Fruit fly (Drosophila melanogaster) whole organism, prepupa: ENCODE data around the gene CG8326.
A peak's percentile ranks its signal among the peaks of the same experiment; 100 is the strongest.

ENCODE experiments used
- CG10631 ChIP-seq: fragments of 200-800 bp; sonication (Bioruptor generic); optimal IDR thresholded peaks from 2 replicates; lab custom pipeline; 2016; ENCODE audit warnings: missing biosample characterization, missing genetic modification characterization
- CG10669 ChIP-seq: fragments of 200-800 bp; sonication (Bioruptor generic); optimal IDR thresholded peaks from 3 replicates; lab custom pipeline; 2018; ENCODE audit warnings: missing biosample characterization, mild to moderate bottlenecking, missing genetic modification characterization, moderate library complexity
- CG11294 ChIP-seq: fragments of 200-800 bp; sonication (Bioruptor generic); IDR thresholded peaks from 2 replicates; pipeline ENCODE4 v1.3.6; 2022; ENCODE audit warnings: missing biosample characterization, missing genetic modification characterization
- CG11902 ChIP-seq: fragments of 200-800 bp; sonication (Bioruptor generic); optimal IDR thresholded peaks from 3 replicates; lab custom pipeline; 2016; ENCODE audit warnings: missing biosample characterization, missing genetic modification characterization
- CG1621 ChIP-seq: fragments of 200-800 bp; sonication (Bioruptor generic); optimal IDR thresholded peaks from 3 replicates; lab custom pipeline; 2018; ENCODE audit warnings: missing biosample characterization, mild to moderate bottlenecking, missing genetic modification characterization
- CG16779 ChIP-seq: fragments of 200-800 bp; sonication (Bioruptor generic); optimal IDR thresholded peaks from 3 replicates; lab custom pipeline; 2017; ENCODE audit warnings: missing biosample characterization, mild to moderate bottlenecking, missing genetic modification characterization
- CG3032 ChIP-seq: fragments of 200-800 bp; optimal IDR thresholded peaks from 2 replicates; lab custom pipeline; 2019; ENCODE audit warnings: missing biosample characterization, mild to moderate bottlenecking, missing genetic modification characterization, moderate library complexity
- CG31627 ChIP-seq: fragments of 200-800 bp; sonication (Bioruptor generic); optimal IDR thresholded peaks from 3 replicates; lab custom pipeline; 2016; ENCODE audit warnings: missing biosample characterization, missing genetic modification characterization
- CG34406 ChIP-seq: fragments of 200-800 bp; sonication (Bioruptor generic); optimal IDR thresholded peaks from 3 replicates; lab custom pipeline; 2016; ENCODE audit warnings: missing biosample characterization, missing genetic modification characterization
- CG4318 ChIP-seq: fragments of 200-800 bp; sonication (Bioruptor generic); optimal IDR thresholded peaks from 3 replicates; lab custom pipeline; 2017; ENCODE audit warnings: missing biosample characterization, mild to moderate bottlenecking, missing genetic modification characterization
- CG6163 ChIP-seq: fragments of 200-800 bp; sonication (Bioruptor generic); IDR thresholded peaks from 3 replicates; pipeline ENCODE4 v1.3.6; 2022; ENCODE audit warnings: missing biosample characterization, missing genetic modification characterization
- CG6276 ChIP-seq: fragments of 200-800 bp; sonication (Bioruptor generic); optimal IDR thresholded peaks from 2 replicates; lab custom pipeline; 2017; ENCODE audit warnings: missing biosample characterization, mild to moderate bottlenecking, missing genetic modification characterization
- CG6792 ChIP-seq: fragments of 200-800 bp; sonication (Bioruptor generic); optimal IDR thresholded peaks from 3 replicates; lab custom pipeline; 2016; ENCODE audit warnings: missing biosample characterization, missing genetic modification characterization
- CG6808 ChIP-seq: fragments of 200-800 bp; sonication (Bioruptor generic); optimal IDR thresholded peaks from 3 replicates; lab custom pipeline; 2017; ENCODE audit warnings: missing biosample characterization, missing genetic modification characterization, mild to moderate bottlenecking, moderate library complexity, missing genetic modification reagents
- CG6854 ChIP-seq: fragments of 200-800 bp; sonication (Bioruptor generic); optimal IDR thresholded peaks from 2 replicates; lab custom pipeline; 2017; ENCODE audit warnings: missing biosample characterization, mild to moderate bottlenecking, missing genetic modification characterization
- CG7368 ChIP-seq: fragments of 200-800 bp; sonication (Bioruptor generic); optimal IDR thresholded peaks from 3 replicates; lab custom pipeline; 2016; ENCODE audit warnings: missing biosample characterization, missing genetic modification characterization
- CG8319 ChIP-seq: fragments of 200-800 bp; sonication (Bioruptor generic); optimal IDR thresholded peaks from 3 replicates; lab custom pipeline; 2016; ENCODE audit warnings: missing biosample characterization, missing genetic modification characterization
- CG8632 ChIP-seq: fragments of 200-800 bp; sonication (Bioruptor generic); optimal IDR thresholded peaks from 3 replicates; lab custom pipeline; 2016; ENCODE audit warnings: missing biosample characterization, missing genetic modification characterization
- CG9139 ChIP-seq: fragments of 200-800 bp; sonication (Bioruptor generic); optimal IDR thresholded peaks from 3 replicates; lab custom pipeline; 2017; ENCODE audit warnings: missing biosample characterization, mild to moderate bottlenecking, missing genetic modification characterization
- Eip78C ChIP-seq: fragments of 200-800 bp; sonication (Bioruptor generic); peaks from one replicate; lab custom pipeline; 2016; ENCODE audit warnings: missing biosample characterization, missing genetic modification characterization
- Ets96B ChIP-seq: fragments of 200-800 bp; optimal IDR thresholded peaks from 2 replicates; lab custom pipeline; 2019; ENCODE audit warnings: missing biosample characterization, mild to moderate bottlenecking, missing genetic modification characterization, moderate library complexity
- Hr38 ChIP-seq: sonication (Bioruptor generic); optimal IDR thresholded peaks from 2 replicates; lab custom pipeline; 2016; ENCODE audit warnings: missing biosample characterization, missing genetic modification characterization
- Hr4 ChIP-seq: fragments of 200-800 bp; sonication (Bioruptor generic); optimal IDR thresholded peaks from 3 replicates; lab custom pipeline; 2016; ENCODE audit warnings: missing biosample characterization, missing genetic modification characterization
- Lpt ChIP-seq: fragments of 200-800 bp; sonication (Bioruptor generic); optimal IDR thresholded peaks from 3 replicates; lab custom pipeline; 2016; ENCODE audit warnings: missing biosample characterization, missing genetic modification characterization
- Met ChIP-seq: fragments of 200-800 bp; sonication (Bioruptor generic); optimal IDR thresholded peaks from 3 replicates; lab custom pipeline; 2016; ENCODE audit warnings: missing biosample characterization, missing genetic modification characterization
- Smox ChIP-seq: fragments of 200-800 bp; sonication (Bioruptor generic); optimal IDR thresholded peaks from 3 replicates; lab custom pipeline; 2016; ENCODE audit warnings: missing biosample characterization, missing genetic modification characterization
- Sox102F ChIP-seq: fragments of 200-800 bp; sonication (Bioruptor generic); optimal IDR thresholded peaks from 2 replicates; lab custom pipeline; 2016; ENCODE audit warnings: missing biosample characterization, mild to moderate bottlenecking, missing genetic modification characterization
- Sox14 ChIP-seq: fragments of 200-800 bp; sonication (Bioruptor generic); optimal IDR thresholded peaks from 3 replicates; lab custom pipeline; 2016; ENCODE audit warnings: missing biosample characterization, missing genetic modification characterization
- Sox15 ChIP-seq: fragments of 200-800 bp; sonication (Bioruptor generic); optimal IDR thresholded peaks from 3 replicates; lab custom pipeline; 2016; ENCODE audit warnings: missing biosample characterization, missing genetic modification characterization
- achi ChIP-seq: fragments of 200-800 bp; sonication (Bioruptor generic); optimal IDR thresholded peaks from 3 replicates; lab custom pipeline; 2016; ENCODE audit warnings: missing biosample characterization, missing genetic modification characterization
- acj6 ChIP-seq: fragments of 200-800 bp; sonication (Bioruptor generic); optimal IDR thresholded peaks from 3 replicates; lab custom pipeline; 2016; ENCODE audit warnings: missing biosample characterization, missing genetic modification characterization
- cyc ChIP-seq: fragments of 200-800 bp; sonication (Bioruptor generic); optimal IDR thresholded peaks from 3 replicates; lab custom pipeline; 2016; ENCODE audit warnings: missing biosample characterization, missing genetic modification characterization
- dac ChIP-seq: fragments of 200-800 bp; sonication (Bioruptor generic); optimal IDR thresholded peaks from 2 replicates; lab custom pipeline; 2017; ENCODE audit warnings: missing biosample characterization, mild to moderate bottlenecking, missing genetic modification characterization
- eg ChIP-seq: fragments of 200-800 bp; sonication (Bioruptor generic); IDR thresholded peaks from 3 replicates; pipeline ENCODE4 v1.3.6; 2022; ENCODE audit warnings: missing biosample characterization, missing genetic modification characterization
- esn ChIP-seq: fragments of 200-800 bp; sonication (Bioruptor generic); optimal IDR thresholded peaks from 2 replicates; lab custom pipeline; 2016; ENCODE audit warnings: missing biosample characterization, mild to moderate bottlenecking, missing genetic modification characterization, moderate library complexity
- fd59A ChIP-seq: fragments of 200-800 bp; sonication (Bioruptor generic); optimal IDR thresholded peaks from 2 replicates; lab custom pipeline; 2017; ENCODE audit warnings: missing biosample characterization, mild to moderate bottlenecking, missing genetic modification characterization, missing genetic modification reagents
- fd85E ChIP-seq: fragments of 200-800 bp; sonication (Bioruptor generic); optimal IDR thresholded peaks from 3 replicates; lab custom pipeline; 2016; ENCODE audit warnings: missing biosample characterization, missing genetic modification characterization
- fkh ChIP-seq: fragments of 200-800 bp; sonication (Bioruptor generic); optimal IDR thresholded peaks from 3 replicates; lab custom pipeline; 2017; ENCODE audit warnings: missing biosample characterization, mild to moderate bottlenecking, missing genetic modification characterization, moderate library complexity
- lz ChIP-seq: fragments of 200-800 bp; sonication (Bioruptor generic); optimal IDR thresholded peaks from 3 replicates; lab custom pipeline; 2016; ENCODE audit warnings: missing biosample characterization, missing genetic modification characterization
- net ChIP-seq: fragments of 200-800 bp; sonication (Bioruptor generic); optimal IDR thresholded peaks from 3 replicates; lab custom pipeline; 2016; ENCODE audit warnings: missing biosample characterization, missing genetic modification characterization
- pdm3 ChIP-seq: fragments of 200-800 bp; sonication (Bioruptor generic); optimal IDR thresholded peaks from 3 replicates; lab custom pipeline; 2016; ENCODE audit warnings: missing biosample characterization, missing genetic modification characterization
- salr ChIP-seq, 2 experiments: fragments of 200-800 bp; sonication (Bioruptor generic); optimal IDR thresholded peaks; 3 replicates each; lab custom pipeline; 2016 to 2018; ENCODE audit warnings: missing biosample characterization in 2 of 2, missing genetic modification characterization in 2 of 2, mild to moderate bottlenecking in 1 of 2
- ss ChIP-seq, 2 experiments: fragments of 200-800 bp; sonication (Bioruptor generic); optimal IDR thresholded peaks; 2 replicates in 1 of 2; 3 replicates in 1 of 2; lab custom pipeline; 2017 to 2018; ENCODE audit warnings: mild to moderate bottlenecking in 2 of 2, missing biosample characterization in 2 of 2, missing genetic modification characterization in 2 of 2, moderate library complexity in 1 of 2
- svp ChIP-seq: fragments of 200-800 bp; sonication (Bioruptor generic); peaks from one replicate; lab custom pipeline; 2016; ENCODE audit warnings: missing biosample characterization, missing genetic modification characterization
- vri ChIP-seq: fragments of 200-800 bp; sonication (Bioruptor generic); optimal IDR thresholded peaks from 3 replicates; lab custom pipeline; 2016; ENCODE audit warnings: missing biosample characterization, mild to moderate bottlenecking, missing genetic modification characterization

Gene CG8326

DNA sequence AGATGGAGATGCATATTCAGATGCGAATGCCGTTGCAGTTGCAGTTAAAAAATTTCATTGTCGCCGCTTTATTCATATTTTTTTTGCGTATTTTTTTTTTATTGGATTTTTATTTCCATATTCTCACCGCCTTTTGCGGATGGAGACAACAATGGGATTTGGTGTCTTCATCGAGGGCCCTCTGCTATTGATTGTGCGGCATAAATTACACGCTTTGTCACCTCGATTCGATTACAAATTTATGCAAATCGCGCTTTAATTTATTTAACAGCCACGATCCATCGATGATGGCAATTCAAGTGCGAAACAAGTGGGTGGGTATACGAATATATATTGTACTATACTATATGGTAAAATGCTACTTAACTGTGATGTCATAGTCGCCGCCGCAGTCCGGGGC lies 45.6 kb downstream of the CG8326 start:
- TF ChIP-seq pdm3 (GFP tag; lab: Kevin White, UChicago) (no peak), CG1621 (tag; lab: Kevin White, UChicago) (no peak), CG8632 (no peak), CG6276 (GFP tag; lab: Kevin White, UChicago) (no peak), Sox102F (GFP tag; lab: Kevin White, UChicago) (no peak), esn (GFP tag; lab: Kevin White, UChicago) (no peak), CG10669 (GFP tag; lab: Kevin White, UChicago) (no peak), Sox15 (GFP tag; lab: Kevin White, UChicago) (no peak), Met (no peak), eg (GFP tag; lab: Robert Waterston, UW) (no peak), CG4318 (no peak)

DNA sequence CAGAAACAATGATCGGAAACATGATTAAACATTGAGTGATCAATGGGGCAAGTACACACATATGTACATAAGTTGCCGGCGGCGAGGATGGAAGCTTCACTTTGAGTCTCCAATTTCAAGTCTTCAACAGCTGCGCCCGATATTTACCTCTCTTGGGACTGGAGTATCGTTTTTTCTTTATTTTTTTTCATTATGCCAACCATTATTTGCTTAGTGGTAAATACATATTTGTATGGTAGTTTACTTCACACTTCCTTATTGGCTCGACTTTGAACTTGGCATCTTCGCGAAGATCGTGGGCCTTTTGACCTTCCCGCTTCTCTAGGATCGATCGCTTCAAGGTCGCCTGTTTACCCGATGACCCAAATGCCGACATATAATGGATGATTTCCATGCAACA lies 46.6 kb downstream of the CG8326 start:
- peak; percentile 63 for TF ChIP-seq fkh (GFP tag; lab: Kevin White, UChicago)
- TF ChIP-seq CG9139 (GFP tag; lab: Kevin White, UChicago), result no peak
- peak; percentile 41 for TF ChIP-seq Eip78C (GFP tag; lab: Kevin White, UChicago)

DNA sequence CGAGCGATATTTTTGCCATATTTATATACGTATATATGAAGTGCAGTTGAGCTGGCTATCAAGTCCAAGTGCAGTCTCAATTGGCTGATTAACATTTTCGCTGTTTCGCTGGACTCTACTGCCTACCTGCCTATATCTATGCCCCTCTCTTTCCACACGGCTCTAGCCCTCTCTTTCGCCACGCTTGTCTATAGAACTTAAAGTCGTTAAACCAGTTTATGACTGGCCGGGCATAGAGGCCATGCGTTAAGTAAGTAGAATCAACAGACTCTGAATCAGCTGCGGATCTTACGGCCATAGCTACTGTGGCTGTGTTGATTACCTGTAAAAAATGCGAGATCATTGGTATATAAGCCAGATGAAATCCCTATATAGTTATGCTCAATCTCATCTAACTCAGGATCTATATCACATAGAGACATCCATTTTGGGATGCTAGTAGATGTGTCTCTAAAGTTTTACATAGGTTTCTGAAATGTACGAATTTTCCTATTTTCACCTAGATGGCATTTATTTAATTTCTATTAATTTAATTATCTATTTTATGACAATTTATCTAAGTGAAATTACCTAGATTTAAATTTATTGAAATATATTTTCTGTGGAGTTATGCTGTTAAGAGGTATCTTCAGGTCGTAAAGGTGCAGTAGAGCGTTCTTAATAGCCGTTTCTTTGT lies 47.5 kb downstream of the CG8326 start:
- TF ChIP-seq Smox (GFP tag; lab: Kevin White, UChicago) (peak; percentile 8), fd85E (GFP tag; lab: Kevin White, UChicago) (no peak), dac (no peak), fkh (GFP tag; lab: Kevin White, UChicago) (peak; percentile 57), Lpt (no peak), lz (GFP tag; lab: Kevin White, UChicago) (no peak), Hr38 (GFP tag; lab: Kevin White, UChicago) (no peak), cyc (GFP tag; lab: Kevin White, UChicago) (no peak), CG8632 (peak; percentile 54), svp (GFP tag; lab: Kevin White, UChicago) (peak; percentile 73), Sox15 (GFP tag; lab: Kevin White, UChicago) (peak; percentile 18), CG7368 (GFP tag; lab: Kevin White, UChicago) (no peak), esn (GFP tag; lab: Kevin White, UChicago) (peak; percentile 42), CG9139 (GFP tag; lab: Kevin White, UChicago) (no peak), achi (peak; percentile 59), Hr4 (GFP tag; lab: Kevin White, UChicago) (no peak), CG16779 (tag; lab: Kevin White, UChicago) (no peak), fd59A (GFP tag; lab: Kevin White, UChicago) (peak; percentile 21), ss (GFP tag; optimal IDR thresholded peaks at IDR 0.05; lab: Kevin White, UChicago) (peak; percentile 38 to 72), Eip78C (GFP tag; lab: Kevin White, UChicago) (peak; percentile 83), Ets96B (tag; lab: Kevin White, UChicago) (peak; percentile 54), CG4318 (peak; percentile 2), pdm3 (GFP tag; lab: Kevin White, UChicago) (peak; percentile 39), Sox14 (GFP tag; lab: Kevin White, UChicago) (peak; percentile 30), net (peak; percentile 12), CG8319 (GFP tag; lab: Kevin White, UChicago) (peak; percentile 18), acj6 (GFP tag; lab: Kevin White, UChicago) (peak; percentile 56), vri (GFP tag; lab: Kevin White, UChicago) (peak; percentile 38), CG6163 (GFP tag; lab: Robert Waterston, UW) (no peak), CG10631 (GFP tag; lab: Kevin White, UChicago) (peak; percentile 58), Sox102F (GFP tag; lab: Kevin White, UChicago) (peak; percentile 23), Met (peak; percentile 5), CG31627 (GFP tag; lab: Kevin White, UChicago) (no peak), salr (GFP tag; optimal IDR thresholded peaks at IDR 0.05; lab: Kevin White, UChicago) (peak in 1 of 2 experiments; percentile 50), CG1621 (tag; lab: Kevin White, UChicago) (peak; percentile 4), CG6854 (GFP tag; lab: Kevin White, UChicago) (no peak), CG6792 (peak; percentile 43), CG3032 (tag; lab: Kevin White, UChicago) (peak; percentile 32), CG11902 (peak; percentile 11), CG6276 (GFP tag; lab: Kevin White, UChicago) (no peak), CG6808 (GFP tag; lab: Kevin White, UChicago) (peak; percentile 43), CG11294 (GFP tag; lab: Robert Waterston, UW) (no peak), CG34406 (GFP tag; lab: Kevin White, UChicago) (peak; percentile 40), eg (GFP tag; lab: Robert Waterston, UW) (no peak)
